Fruit fly (Drosophila melanogaster): ENCODE data around the gene Or85f.

Or85f gene

dm6 chr3R:9349267-9349820 lies 48.6 kb upstream of the Or85f start (continued):
- TF ChIP-seq CG8388 (GFP tag; optimal IDR thresholded peaks at IDR 0.05) (no peak), CG12219 (GFP tag; optimal IDR thresholded peaks at IDR 0.05) (no peak), Xrp1 (GFP tag; IDR thresholded peaks at IDR 0.05) (peak; percentile 21; the same call in 1 of the 2 replicates)

- TF ChIP-seq abd-A (tag; optimal IDR thresholded peaks at IDR 0.05) (peak; percentile 59), pho (GFP tag; optimal IDR thresholded peaks at IDR 0.05) (no peak), CG17568 (GFP tag; optimal IDR thresholded peaks at IDR 0.05) (no peak), z (GFP tag; IDR thresholded peaks at IDR 0.05) (peak; percentile 84), CG31388 (GFP tag; optimal IDR thresholded peaks at IDR 0.05) (no peak), CG13894 (tag; optimal IDR thresholded peaks at IDR 0.05) (peak; percentile 11), Med (GFP tag) (peak; percentile 59), Trl (optimal IDR thresholded peaks at IDR 0.05) (peak; percentile 24 to 44), Trl (GFP tag; optimal IDR thresholded peaks at IDR 0.05) (no peak), nom (GFP tag; optimal IDR thresholded peaks at IDR 0.05) (peak; percentile 47), CG3995 (GFP tag; optimal IDR thresholded peaks at IDR 0.05) (no peak), Eip74EF (GFP tag; optimal IDR thresholded peaks at IDR 0.05) (peak in 1 of 2 experiments; percentile 35), oc (tag; optimal IDR thresholded peaks at IDR 0.05) (peak; percentile 47), sens (GFP tag) (peak; percentile 77), lab (GFP tag; optimal IDR thresholded peaks at IDR 0.05) (no peak), sd (tag; optimal IDR thresholded peaks at IDR 0.05) (peak; percentile 82), CG2199 (GFP tag; IDR thresholded peaks at IDR 0.05) (no peak), D19B (GFP tag; optimal IDR thresholded peaks at IDR 0.05) (peak; percentile 44), chinmo (GFP tag; IDR thresholded peaks at IDR 0.05; ENCODE audit: partially characterized antibody) (peak; percentile 84; the same call in 2 of the 4 replicates), p53 (GFP tag; optimal IDR thresholded peaks at IDR 0.05) (no peak), phol (tag; optimal IDR thresholded peaks at IDR 0.05) (peak; percentile 58), kni (GFP tag; optimal IDR thresholded peaks at IDR 0.05) (peak; percentile 52), CG14667 (GFP tag; IDR thresholded peaks at IDR 0.05) (no peak), CG6791 (GFP tag; IDR thresholded peaks at IDR 0.05; ENCODE audit: partially characterized antibody) (0 out of 3 replicates have a peak, but pooled peaks have one; percentile 21)
Observed at dm6 chr3R:9350561-9351379, 47.2 kb upstream of the Or85f start.

- peak; percentile 91 for TF ChIP-seq CG2120 (GFP tag; optimal IDR thresholded peaks at IDR 0.05)
- no peak for TF ChIP-seq CG6254 (GFP tag; optimal IDR thresholded peaks at IDR 0.05)
- TF ChIP-seq CG7745 (tag; optimal IDR thresholded peaks at IDR 0.05): no peak
- TF ChIP-seq MESR4 (GFP tag; optimal IDR thresholded peaks at IDR 0.05): no peak
- no peak for TF ChIP-seq Scr (GFP tag; IDR thresholded peaks at IDR 0.05; ENCODE audit: partially characterized antibody)
- TF ChIP-seq gro (GFP tag; optimal IDR thresholded peaks at IDR 0.05): peak; percentile 75
- peak; percentile 45 for TF ChIP-seq nmo (GFP tag; optimal IDR thresholded peaks at IDR 0.05)
- peak; percentile 65 for TF ChIP-seq CG4854 (GFP tag; optimal IDR thresholded peaks at IDR 0.05)
- TF ChIP-seq Hr78 (GFP tag; optimal IDR thresholded peaks at IDR 0.05): no peak
- no peak for TF ChIP-seq br (optimal IDR thresholded peaks at IDR 0.05)
- no peak for TF ChIP-seq Drgx (GFP tag; IDR thresholded peaks at IDR 0.05)
- TF ChIP-seq CG15011 (GFP tag; optimal IDR thresholded peaks at IDR 0.05): peak; percentile 52
- peak; percentile 48 for TF ChIP-seq CG8924 (tag; optimal IDR thresholded peaks at IDR 0.05)
- TF ChIP-seq tup (GFP tag; optimal IDR thresholded peaks at IDR 0.05): peak; percentile 21
- TF ChIP-seq CG12236 (GFP tag; optimal IDR thresholded peaks at IDR 0.05): no peak
- peak; percentile 55 for TF ChIP-seq Hand (GFP tag; optimal IDR thresholded peaks at IDR 0.05)
- peak; percentile 44 for TF ChIP-seq jumu (GFP tag; optimal IDR thresholded peaks at IDR 0.05)
Observed at dm6 chr3R:9351415-9352379, 46.3 kb upstream of the Or85f start.
